Fruit fly (Drosophila melanogaster): ENCODE measurements around the gene CG32462.

dm6 chr3L:22870378-22870777 is 17.1 kb upstream of the CG32462 start:
- TF ChIP-seq insv (optimal IDR thresholded peaks at IDR 0.05) (no peak), h (optimal IDR thresholded peaks at IDR 0.05) (no peak)
